Worm (Caenorhabditis elegans) whole organism, L1 larva: ENCODE measurements around the gene npr-17.

Experiments used
- Y116A8C.19 ChIP-seq: sonication (generic microtip); optimal IDR thresholded peaks from 2 replicates; lab custom pipeline; 2016; ENCODE audit warnings: missing compliant biosample characterization, missing genetic modification characterization, borderline replicate concordance
- aly-2 ChIP-seq: fragments of 150-350 bp; optimal IDR thresholded peaks from 2 replicates; lab custom pipeline; 2014; ENCODE audit warnings: missing biosample characterization, missing genetic modification characterization
- ceh-90 ChIP-seq: sonication (generic microtip); optimal IDR thresholded peaks from 2 replicates; lab custom pipeline; 2016; ENCODE audit warnings: missing genetic modification characterization, missing compliant biosample characterization
- dpl-1 ChIP-seq, 3 experiments: fragments of 150-350 bp in 2 of 3; sonication (generic microtip) in 1 of 3; optimal IDR thresholded peaks; 2 replicates each; lab custom pipeline; 2014 to 2017; ENCODE audit warnings: missing biosample characterization in 3 of 3, missing genetic modification characterization in 3 of 3, missing genetic modification reagents in 3 of 3
- grh-1 ChIP-seq: fragments of 200-800 bp; sonication (Bioruptor generic); IDR thresholded peaks from 2 replicates; pipeline ENCODE4 v1.3.6; 2022; ENCODE audit warnings: missing genetic modification reagents, missing genetic modification characterization, missing compliant biosample characterization
- hpl-2 ChIP-seq: fragments of 150-350 bp; optimal IDR thresholded peaks from 2 replicates; lab custom pipeline; 2014; ENCODE audit warnings: missing biosample characterization, missing genetic modification reagents, missing genetic modification characterization
- irx-1 ChIP-seq: sonication (generic microtip); optimal IDR thresholded peaks from 2 replicates; lab custom pipeline; 2016; ENCODE audit warnings: missing genetic modification characterization, missing compliant biosample characterization
- nhr-11 ChIP-seq: fragments of 150-350 bp; optimal IDR thresholded peaks from 2 replicates; lab custom pipeline; 2014; ENCODE audit warnings: missing biosample characterization, missing genetic modification characterization
- nhr-85 ChIP-seq: sonication (generic microtip); peaks from one replicate; lab custom pipeline; 2016; ENCODE audit warnings: missing genetic modification characterization, inconsistent platforms, missing compliant biosample characterization
- nhr-90 ChIP-seq: sonication (generic microtip); optimal IDR thresholded peaks from 2 replicates; lab custom pipeline; 2016; ENCODE audit warnings: mild to moderate bottlenecking, missing genetic modification characterization, missing compliant biosample characterization; ENCODE audit not compliant: poor library complexity
- skn-1 ChIP-seq: fragments of 150-350 bp; optimal IDR thresholded peaks from 2 replicates; lab custom pipeline; 2014; ENCODE audit warnings: missing biosample characterization, missing genetic modification characterization
- sptf-1 ChIP-seq: fragments of 150-350 bp; optimal IDR thresholded peaks from 2 replicates; lab custom pipeline; 2014; ENCODE audit warnings: missing biosample characterization, missing genetic modification characterization
- zag-1 ChIP-seq: fragments of 150-350 bp; optimal IDR thresholded peaks from 2 replicates; lab custom pipeline; 2014; ENCODE audit warnings: missing biosample characterization, missing genetic modification characterization

The npr-17 gene

ce11 chrIII:7940819-7941218 lies 55.4 kb downstream of the npr-17 start, which contains the start of gene C29E4.12 (continued):
- TF ChIP-seq ceh-90 (peak; percentile 34), sptf-1 (tag; lab: Kevin White, UChicago) (no peak), dpl-1 (GFP tag; optimal IDR thresholded peaks at IDR 0.05; lab: Kevin White, UChicago) (peak; percentile 96 to 98 (median 98)), nhr-85 (tag; lab: Kevin White, UChicago) (peak; percentile 86), hpl-2 (GFP tag; lab: Kevin White, UChicago) (no peak), grh-1 (GFP tag; lab: Robert Waterston, UW) (peak; percentile 69), zag-1 (tag; lab: Kevin White, UChicago) (no peak), Y116A8C.19 (no peak), aly-2 (tag; lab: Kevin White, UChicago) (peak; percentile 64), nhr-90 (tag; lab: Kevin White, UChicago) (peak; percentile 70), skn-1 (tag; lab: Kevin White, UChicago) (peak; percentile 81), nhr-11 (tag; lab: Kevin White, UChicago) (peak; percentile 59), irx-1 (tag; lab: Kevin White, UChicago) (peak; percentile 62)
